Fruit fly (Drosophila melanogaster) whole organism, embryonic: ENCODE results near the gene CG14088.

ENCODE experiments used
- Aef1 ChIP-seq: fragments of 200-800 bp; sonication (Bioruptor generic); IDR thresholded peaks from 3 replicates; pipeline ENCODE4 v1.3.6; 2022; ENCODE audit warnings: missing biosample characterization, missing genetic modification characterization
- Atf3 ChIP-seq: fragments of 200-800 bp; sonication (Bioruptor generic); optimal IDR thresholded peaks from 3 replicates; lab custom pipeline; 2016; ENCODE audit warnings: missing biosample characterization, missing genetic modification characterization
- CG11504 ChIP-seq: fragments of 200-800 bp; sonication (Bioruptor generic); optimal IDR thresholded peaks from 3 replicates; lab custom pipeline; 2019; ENCODE audit warnings: missing biosample characterization, mild to moderate bottlenecking, missing genetic modification characterization, moderate library complexity
- CG12942 ChIP-seq: fragments of 200-800 bp; sonication (Bioruptor generic); optimal IDR thresholded peaks from 3 replicates; lab custom pipeline; 2016; ENCODE audit warnings: missing biosample characterization, missing genetic modification characterization
- CG15696 ChIP-seq: fragments of 200-800 bp; sonication (Bioruptor generic); optimal IDR thresholded peaks from 2 replicates; lab custom pipeline; 2019; ENCODE audit warnings: missing biosample characterization, mild to moderate bottlenecking, missing genetic modification characterization, moderate library complexity
- CG1602 ChIP-seq: fragments of 200-800 bp; sonication (Bioruptor generic); optimal IDR thresholded peaks from 3 replicates; lab custom pipeline; 2016; ENCODE audit warnings: missing biosample characterization, missing genetic modification characterization
- CG17359 ChIP-seq: fragments of 200-800 bp; sonication (Bioruptor generic); optimal IDR thresholded peaks from 3 replicates; lab custom pipeline; 2018; ENCODE audit warnings: missing biosample characterization, mild to moderate bottlenecking, missing genetic modification characterization, moderate library complexity
- CG17361 ChIP-seq: fragments of 200-800 bp; sonication (Bioruptor generic); IDR thresholded peaks from 3 replicates; pipeline ENCODE4 v1.3.6; 2022; ENCODE audit warnings: missing biosample characterization, missing genetic modification characterization
- CG18262 ChIP-seq: fragments of 200-800 bp; optimal IDR thresholded peaks from 3 replicates; lab custom pipeline; 2019; ENCODE audit warnings: missing biosample characterization, mild to moderate bottlenecking, missing genetic modification characterization, moderate library complexity
- CG1832 ChIP-seq: fragments of 200-800 bp; sonication (Bioruptor generic); optimal IDR thresholded peaks from 2 replicates; lab custom pipeline; 2017; ENCODE audit warnings: missing biosample characterization, mild to moderate bottlenecking, missing genetic modification characterization, inconsistent platforms
- CG3065 ChIP-seq: fragments of 200-800 bp; sonication (Bioruptor generic); optimal IDR thresholded peaks from 2 replicates; lab custom pipeline; 2016; ENCODE audit warnings: missing biosample characterization, missing genetic modification characterization
- CG31224 ChIP-seq: fragments of 200-800 bp; sonication (Bioruptor generic); IDR thresholded peaks from 2 replicates; pipeline ENCODE4 v1.3.6; 2022; ENCODE audit warnings: missing biosample characterization, missing genetic modification characterization
- CG31441 ChIP-seq: fragments of 200-800 bp; sonication (Bioruptor generic); IDR thresholded peaks from 2 replicates; pipeline ENCODE4 v1.3.6; 2022; ENCODE audit warnings: missing biosample characterization, missing genetic modification characterization
- CG3726 ChIP-seq: fragments of 200-800 bp; sonication (Bioruptor generic); IDR thresholded peaks from 3 replicates; pipeline ENCODE4, ENCODE4 v1.3.6; 2022; ENCODE audit warnings: missing biosample characterization, missing genetic modification characterization
- CG4730 ChIP-seq: fragments of 200-800 bp; sonication (Bioruptor generic); IDR thresholded peaks from 2 replicates; pipeline ENCODE4 v1.3.6; 2022; ENCODE audit warnings: missing biosample characterization, missing genetic modification characterization
- CG4820 ChIP-seq: fragments of 200-800 bp; sonication (Bioruptor generic); optimal IDR thresholded peaks from 3 replicates; lab custom pipeline; 2016; ENCODE audit warnings: missing biosample characterization, missing genetic modification characterization
- CG8765 ChIP-seq: fragments of 200-800 bp; sonication (Bioruptor generic); IDR thresholded peaks from 2 replicates; pipeline ENCODE4 v1.3.6; 2022; ENCODE audit warnings: missing biosample characterization, missing genetic modification characterization
- CG9797 ChIP-seq: fragments of 200-800 bp; sonication (Bioruptor generic); optimal IDR thresholded peaks from 3 replicates; lab custom pipeline; 2018; ENCODE audit warnings: missing biosample characterization, mild to moderate bottlenecking, missing genetic modification characterization
- D ChIP-seq, 2 experiments: fragments of 200-800 bp in 1 of 2; fragments of >200 bp in 1 of 2; sonication (Bioruptor generic) in 1 of 2; optimal IDR thresholded peaks; 2 replicates in 1 of 2; 3 replicates in 1 of 2; lab custom pipeline; 2017; ENCODE audit warnings: mild to moderate bottlenecking in 1 of 2, missing biosample characterization in 1 of 2, missing genetic modification characterization in 1 of 2, missing genetic modification reagents in 1 of 2
- Dad ChIP-seq: fragments of 200-800 bp; sonication (Bioruptor generic); optimal IDR thresholded peaks from 3 replicates; lab custom pipeline; 2016; ENCODE audit warnings: missing biosample characterization, missing genetic modification characterization
- H2.0 ChIP-seq: fragments of 200-800 bp; sonication (Bioruptor generic); IDR thresholded peaks from 2 replicates; pipeline ENCODE4 v1.3.6; 2022; ENCODE audit warnings: missing biosample characterization, missing genetic modification characterization
- HLH54F ChIP-seq: fragments of 200-800 bp; sonication (Bioruptor generic); optimal IDR thresholded peaks from 3 replicates; lab custom pipeline; 2016; ENCODE audit warnings: missing biosample characterization, missing genetic modification characterization
- Hand ChIP-seq: fragments of 200-800 bp; sonication (Bioruptor generic); optimal IDR thresholded peaks from 2 replicates; lab custom pipeline; 2017; ENCODE audit warnings: mild to moderate bottlenecking, missing biosample characterization, missing genetic modification reagents, missing genetic modification characterization
- HmgZ ChIP-seq: fragments of 200-800 bp; sonication (Bioruptor generic); optimal IDR thresholded peaks from 2 replicates; lab custom pipeline; 2018; ENCODE audit warnings: missing biosample characterization, mild to moderate bottlenecking, missing genetic modification characterization
- Hr39 ChIP-seq: fragments of >200 bp; optimal IDR thresholded peaks from 2 replicates; lab custom pipeline; 2017
- Neu2 ChIP-seq: fragments of 200-800 bp; sonication (Bioruptor generic); optimal IDR thresholded peaks from 3 replicates; lab custom pipeline; 2016; ENCODE audit warnings: missing biosample characterization, missing genetic modification characterization, borderline replicate concordance
- Oli ChIP-seq: fragments of 200-800 bp; sonication (Bioruptor generic); optimal IDR thresholded peaks from 2 replicates; lab custom pipeline; 2018; ENCODE audit warnings: missing biosample characterization, mild to moderate bottlenecking, missing genetic modification characterization, moderate library complexity
- Scr ChIP-seq: fragments of 200-800 bp; sonication (Bioruptor generic); IDR thresholded peaks from 2 replicates; pipeline ENCODE4 v1.3.6; 2022; ENCODE audit warnings: missing biosample characterization, missing genetic modification characterization; ENCODE audit not compliant: partially characterized antibody
- Side ChIP-seq: fragments of 200-800 bp; sonication (Bioruptor generic); optimal IDR thresholded peaks from 2 replicates; lab custom pipeline; 2016; ENCODE audit warnings: missing biosample characterization, missing genetic modification characterization
- Six4 ChIP-seq: fragments of 200-800 bp; sonication (Bioruptor generic); optimal IDR thresholded peaks from 2 replicates; lab custom pipeline; 2016; ENCODE audit warnings: missing biosample characterization, missing genetic modification characterization
- Sox102F ChIP-seq: fragments of 200-800 bp; sonication (Bioruptor generic); optimal IDR thresholded peaks from 2 replicates; lab custom pipeline; 2018; ENCODE audit warnings: missing biosample characterization, mild to moderate bottlenecking, missing genetic modification characterization, moderate library complexity
- TFAM ChIP-seq: fragments of 200-800 bp; sonication (Bioruptor generic); optimal IDR thresholded peaks from 2 replicates; lab custom pipeline; 2017; ENCODE audit warnings: missing biosample characterization, missing genetic modification characterization, inconsistent platforms
- abd-A ChIP-seq: fragments of 200-800 bp; sonication (Bioruptor generic); optimal IDR thresholded peaks from 3 replicates; lab custom pipeline; 2019; ENCODE audit warnings: missing biosample characterization, mild to moderate bottlenecking, missing genetic modification characterization, moderate library complexity
- crc ChIP-seq: fragments of 200-800 bp; sonication (Bioruptor generic); optimal IDR thresholded peaks from 2 replicates; lab custom pipeline; 2016; ENCODE audit warnings: missing biosample characterization, missing genetic modification characterization
- dimm ChIP-seq: fragments of 200-800 bp; sonication (Bioruptor generic); IDR thresholded peaks from 2 replicates; pipeline ENCODE4 v1.3.6; 2022; ENCODE audit warnings: missing biosample characterization, missing genetic modification characterization
- ems ChIP-seq: fragments of 200-800 bp; sonication (Bioruptor generic); optimal IDR thresholded peaks from 3 replicates; lab custom pipeline; 2016; ENCODE audit warnings: missing biosample characterization, missing genetic modification characterization
- ken ChIP-seq: fragments of 200-800 bp; sonication (Bioruptor generic); IDR thresholded peaks from 3 replicates; pipeline ENCODE4 v1.3.6; 2022; ENCODE audit warnings: missing biosample characterization, missing genetic modification characterization
- lab ChIP-seq: fragments of 200-800 bp; sonication (Bioruptor generic); optimal IDR thresholded peaks from 3 replicates; lab custom pipeline; 2017; ENCODE audit warnings: missing biosample characterization, missing genetic modification characterization, mild to moderate bottlenecking, moderate library complexity, missing genetic modification reagents
- lola ChIP-seq, 3 experiments: fragments of >200 bp in 2 of 3; fragments of 200-800 bp in 1 of 3; sonication (Bioruptor generic) in 1 of 3; optimal IDR thresholded peaks; 2 replicates each; lab custom pipeline; 2017 to 2019; ENCODE audit warnings: missing biosample characterization in 3 of 3, missing genetic modification characterization in 3 of 3, mild to moderate bottlenecking in 1 of 3, moderate library complexity in 1 of 3
- lov ChIP-seq, 2 experiments: fragments of 200-800 bp in 1 of 2; fragments of >200 bp in 1 of 2; sonication (Bioruptor generic) in 1 of 2; IDR thresholded peaks in 1 of 2; optimal IDR thresholded peaks in 1 of 2; 2 replicates in 1 of 2; 3 replicates in 1 of 2; pipeline versions ENCODE4 v1.3.6 to Lab custom; 2017 to 2022; ENCODE audit warnings: missing biosample characterization in 1 of 2, missing genetic modification characterization in 1 of 2
- nmo ChIP-seq: fragments of 200-800 bp; sonication (Bioruptor generic); optimal IDR thresholded peaks from 2 replicates; lab custom pipeline; 2018; ENCODE audit warnings: missing biosample characterization, mild to moderate bottlenecking, missing genetic modification characterization, moderate library complexity
- pan ChIP-seq, 4 experiments: fragments of >200 bp in 3 of 4; fragments of 200-800 bp in 1 of 4; sonication (Bioruptor generic) in 1 of 4; optimal IDR thresholded peaks in 3 of 4; IDR thresholded peaks in 1 of 4; 2 replicates each; pipeline versions ENCODE4 v1.3.6 to Lab custom; 2017 to 2022; ENCODE audit warnings: missing biosample characterization in 2 of 4, missing genetic modification characterization in 2 of 4, mixed read lengths in 1 of 4
- ranshi ChIP-seq: fragments of 200-800 bp; sonication (Bioruptor generic); IDR thresholded peaks from 2 replicates; pipeline ENCODE4 v1.3.6; 2022; ENCODE audit warnings: missing biosample characterization, missing genetic modification characterization
- row ChIP-seq: fragments of 200-800 bp; sonication (Bioruptor generic); IDR thresholded peaks from 3 replicates; pipeline ENCODE4 v1.3.6; 2022; ENCODE audit warnings: missing biosample characterization, missing genetic modification characterization
- sqz ChIP-seq: fragments of 200-800 bp; sonication (Bioruptor generic); optimal IDR thresholded peaks from 3 replicates; lab custom pipeline; 2018; ENCODE audit warnings: missing biosample characterization, mild to moderate bottlenecking, missing genetic modification characterization
- tap ChIP-seq: fragments of 200-800 bp; optimal IDR thresholded peaks from 3 replicates; lab custom pipeline; 2019; ENCODE audit warnings: missing biosample characterization, mild to moderate bottlenecking, missing genetic modification characterization, moderate library complexity
- tin ChIP-seq: fragments of 200-800 bp; sonication (Bioruptor generic); optimal IDR thresholded peaks from 3 replicates; lab custom pipeline; 2016; ENCODE audit warnings: missing biosample characterization, missing genetic modification characterization
- vfl ChIP-seq: fragments of 200-800 bp; sonication (Bioruptor generic); optimal IDR thresholded peaks from 2 replicates; lab custom pipeline; 2016; ENCODE audit warnings: missing biosample characterization, missing genetic modification characterization

CG14088 gene

DNA sequence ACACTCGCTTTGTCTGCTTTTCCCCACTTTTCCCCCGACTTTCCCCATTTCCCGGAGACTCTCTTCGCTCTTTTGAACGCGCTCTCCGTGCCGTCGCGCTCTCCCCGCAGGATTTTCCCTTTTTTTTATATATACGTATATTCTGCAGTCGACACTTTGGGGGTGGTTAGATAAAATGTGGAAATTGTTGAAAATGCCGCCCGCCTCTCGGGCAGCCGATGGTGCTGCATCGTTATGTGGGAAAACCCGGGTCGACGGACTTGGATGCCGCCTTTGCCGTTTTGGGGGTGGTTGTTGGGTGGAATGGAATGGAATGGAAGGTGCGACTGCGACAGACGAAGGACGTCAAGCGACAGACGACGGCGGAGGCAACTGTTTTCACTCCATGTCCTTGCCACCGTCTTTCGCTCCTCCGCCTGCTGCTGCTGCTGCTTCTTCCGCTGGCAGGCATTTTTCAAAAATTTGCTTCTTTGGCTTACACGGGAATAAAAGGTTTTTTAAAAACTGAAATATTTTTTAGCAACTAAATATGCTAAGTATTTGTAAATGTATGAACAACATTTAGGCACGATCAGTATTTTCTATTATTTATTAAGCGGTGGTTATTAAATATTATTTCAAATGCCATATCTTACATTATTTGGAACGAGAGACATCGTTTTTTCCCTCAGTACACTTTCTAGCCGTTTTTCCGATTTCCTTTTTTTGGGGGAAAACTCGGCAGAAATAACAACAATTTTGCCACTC lies 39.5 kb downstream of the CG14088 start (continued):
- no peak for TF ChIP-seq tap
- no peak for TF ChIP-seq CG31224 (GFP tag; lab: Robert Waterston, UW)
- no peak; the same call in 1 of the 2 replicates for TF ChIP-seq ranshi
- TF ChIP-seq dimm, result no peak
- peak; percentile 62 for TF ChIP-seq CG11504 (tag; lab: Kevin White, UChicago)
- TF ChIP-seq abd-A (tag; lab: Kevin White, UChicago), result peak; percentile 89
- no peak for TF ChIP-seq CG17359 (tag; lab: Kevin White, UChicago)
- no peak for TF ChIP-seq lov (optimal IDR thresholded peaks at IDR 0.05; lab: Kevin White, UChicago)
- TF ChIP-seq lov (GFP tag; IDR thresholded peaks at IDR 0.05; lab: Robert Waterston, UW), result no peak
- TF ChIP-seq nmo, result peak; percentile 9
- no peak for TF ChIP-seq Hr39 (lab: Kevin White, UChicago)
- no peak for TF ChIP-seq H2.0 (GFP tag; lab: Robert Waterston, UW)
- TF ChIP-seq CG4820 (GFP tag; lab: Kevin White, UChicago), result no peak
- peak; percentile 36 for TF ChIP-seq lab (GFP tag; lab: Kevin White, UChicago)
- no peak for TF ChIP-seq CG12942 (GFP tag; lab: Kevin White, UChicago)
- TF ChIP-seq Scr (GFP tag; lab: Robert Waterston, UW), result no peak
- TF ChIP-seq CG1832 (GFP tag; lab: Kevin White, UChicago), result no peak
- TF ChIP-seq CG4730, result no peak
- no peak for TF ChIP-seq Neu2
- TF ChIP-seq crc (GFP tag; lab: Kevin White, UChicago), result no peak
- TF ChIP-seq Oli, result peak; percentile 18
- no peak for TF ChIP-seq CG3726 (GFP tag; lab: Robert Waterston, UW)
- no peak for TF ChIP-seq lola (GFP tag; optimal IDR thresholded peaks at IDR 0.05; lab: Kevin White, UChicago)
- TF ChIP-seq CG17361 (GFP tag; lab: Robert Waterston, UW), result peak; percentile 46; the same call in 1 of the 3 replicates
- peak; percentile 47 for TF ChIP-seq CG18262 (tag; lab: Kevin White, UChicago)
- no peak for TF ChIP-seq vfl (GFP tag; lab: Kevin White, UChicago)
- TF ChIP-seq Sox102F (GFP tag; lab: Kevin White, UChicago), result peak; percentile 55
- TF ChIP-seq Aef1 (GFP tag; lab: Robert Waterston, UW), result no peak
- no peak for TF ChIP-seq CG8765
- no peak for TF ChIP-seq HLH54F (GFP tag; lab: Kevin White, UChicago)
- TF ChIP-seq CG3065 (GFP tag; lab: Kevin White, UChicago), result no peak
- no peak for TF ChIP-seq Six4 (GFP tag; lab: Kevin White, UChicago)
- no peak for TF ChIP-seq Side (GFP tag; lab: Kevin White, UChicago)
- no peak for TF ChIP-seq CG1602
- TF ChIP-seq D (optimal IDR thresholded peaks at IDR 0.05; lab: Kevin White, UChicago), result no peak
- no peak for TF ChIP-seq D (GFP tag; optimal IDR thresholded peaks at IDR 0.05; lab: Kevin White, UChicago)
- TF ChIP-seq ken (GFP tag; lab: Robert Waterston, UW), result no peak
- TF ChIP-seq sqz (GFP tag; lab: Kevin White, UChicago), result peak; percentile 19
- no peak for TF ChIP-seq ems (GFP tag; lab: Kevin White, UChicago)
- no peak for TF ChIP-seq TFAM (GFP tag; lab: Kevin White, UChicago)
- TF ChIP-seq Atf3 (GFP tag; lab: Kevin White, UChicago), result no peak
- TF ChIP-seq Dad (GFP tag; lab: Kevin White, UChicago), result no peak
- TF ChIP-seq tin (GFP tag; lab: Kevin White, UChicago), result no peak
- no peak for TF ChIP-seq CG9797 (GFP tag; lab: Kevin White, UChicago)
- peak; percentile 34 for TF ChIP-seq Hand (GFP tag; lab: Kevin White, UChicago)
- TF ChIP-seq CG31441, result 0 out of 2 replicates have a peak, but pooled peaks have one; percentile 32
- peak; percentile 64 for TF ChIP-seq row (GFP tag; lab: Robert Waterston, UW)
- TF ChIP-seq pan (optimal IDR thresholded peaks at IDR 0.05; lab: Kevin White, UChicago), result no peak
- no peak for TF ChIP-seq pan (GFP tag; optimal IDR thresholded peaks at IDR 0.05 in 1 of 2, IDR thresholded peaks at IDR 0.05 in 1 of 2)
- no peak for TF ChIP-seq HmgZ (tag; lab: Kevin White, UChicago)
- TF ChIP-seq CG15696 (tag; lab: Kevin White, UChicago), result no peak
